Fruit fly (Drosophila melanogaster) whole organism, embryonic: ENCODE results near the gene CG43618.

Source experiments
- Abd-B ChIP-seq: fragments of 200-800 bp; sonication (Bioruptor generic); optimal IDR thresholded peaks from 2 replicates; lab custom pipeline; 2018; ENCODE audit warnings: missing biosample characterization, mild to moderate bottlenecking, missing genetic modification characterization, moderate library complexity
- Ada2b ChIP-seq: fragments of 200-800 bp; sonication (Bioruptor generic); IDR thresholded peaks from 2 replicates; pipeline ENCODE4 v1.3.6; 2022; ENCODE audit warnings: missing biosample characterization, missing genetic modification characterization
- CG11085 ChIP-seq: fragments of 200-800 bp; sonication (Bioruptor generic); IDR thresholded peaks from 2 replicates; pipeline ENCODE4 v1.3.6; 2022; ENCODE audit warnings: missing biosample characterization, missing genetic modification characterization
- CG11560 ChIP-seq: fragments of 200-800 bp; sonication (Bioruptor generic); IDR thresholded peaks from 3 replicates; pipeline ENCODE4 v1.3.6; 2022; ENCODE audit warnings: missing biosample characterization, missing genetic modification characterization
- CG13775 ChIP-seq: fragments of 200-800 bp; sonication (Bioruptor generic); optimal IDR thresholded peaks from 3 replicates; lab custom pipeline; 2017; ENCODE audit warnings: missing biosample characterization, mild to moderate bottlenecking, missing genetic modification characterization
- CG14014 ChIP-seq: fragments of 200-800 bp; sonication (Bioruptor generic); IDR thresholded peaks from 2 replicates; pipeline ENCODE4 v1.3.6; 2022; ENCODE audit warnings: missing biosample characterization, missing genetic modification characterization
- CG17385 ChIP-seq: fragments of 200-800 bp; sonication (Bioruptor generic); optimal IDR thresholded peaks from 3 replicates; lab custom pipeline; 2018; ENCODE audit warnings: missing biosample characterization, mild to moderate bottlenecking, missing genetic modification characterization
- CG17612 ChIP-seq: fragments of 200-800 bp; sonication (Bioruptor generic); IDR thresholded peaks from 2 replicates; pipeline ENCODE4 v1.3.6; 2022; ENCODE audit warnings: missing biosample characterization, missing genetic modification characterization
- CG17802 ChIP-seq: fragments of 200-800 bp; sonication (Bioruptor generic); optimal IDR thresholded peaks from 2 replicates; lab custom pipeline; 2018; ENCODE audit warnings: missing biosample characterization, mild to moderate bottlenecking, missing genetic modification characterization, moderate library complexity
- CG32767 ChIP-seq: fragments of 200-800 bp; sonication (Bioruptor generic); IDR thresholded peaks from 2 replicates; pipeline ENCODE4 v1.3.6; 2022; ENCODE audit warnings: missing biosample characterization, missing genetic modification characterization
- CG42726 ChIP-seq: fragments of 200-800 bp; sonication (Bioruptor generic); IDR thresholded peaks from 2 replicates; pipeline ENCODE4 v1.3.6; 2022; ENCODE audit warnings: missing biosample characterization, missing genetic modification characterization; ENCODE audit not compliant: partially characterized antibody
- CG4282 ChIP-seq: fragments of 200-800 bp; sonication (Bioruptor generic); optimal IDR thresholded peaks from 2 replicates; lab custom pipeline; 2016; ENCODE audit warnings: missing biosample characterization, missing genetic modification characterization
- CG4328 ChIP-seq: fragments of 200-800 bp; sonication (Bioruptor generic); optimal IDR thresholded peaks from 3 replicates; lab custom pipeline; 2017; ENCODE audit warnings: missing biosample characterization, missing genetic modification reagents, missing genetic modification characterization
- CG43689 ChIP-seq: fragments of 200-800 bp; sonication (Bioruptor generic); IDR thresholded peaks from 2 replicates; pipeline ENCODE4 v1.3.6; 2022; ENCODE audit warnings: missing biosample characterization, missing genetic modification characterization
- CG4707 ChIP-seq: fragments of 200-800 bp; sonication (Bioruptor generic); optimal IDR thresholded peaks from 2 replicates; lab custom pipeline; 2018; ENCODE audit warnings: missing biosample characterization, mild to moderate bottlenecking, missing genetic modification characterization, moderate library complexity
- CG6683 ChIP-seq: fragments of 200-800 bp; sonication (Bioruptor generic); optimal IDR thresholded peaks from 2 replicates; lab custom pipeline; 2017; ENCODE audit warnings: missing biosample characterization, mild to moderate bottlenecking, missing genetic modification characterization, missing genetic modification reagents
- CG6765 ChIP-seq: fragments of 200-800 bp; sonication (Bioruptor generic); optimal IDR thresholded peaks from 3 replicates; lab custom pipeline; 2017; ENCODE audit warnings: missing biosample characterization, mild to moderate bottlenecking, missing genetic modification characterization
- CG8478 ChIP-seq: fragments of >200 bp; optimal IDR thresholded peaks from 2 replicates; lab custom pipeline; 2018
- CG8765 ChIP-seq: fragments of 200-800 bp; sonication (Bioruptor generic); IDR thresholded peaks from 2 replicates; pipeline ENCODE4 v1.3.6; 2022; ENCODE audit warnings: missing biosample characterization, missing genetic modification characterization
- CG9437 ChIP-seq: fragments of 200-800 bp; sonication (Bioruptor generic); optimal IDR thresholded peaks from 2 replicates; lab custom pipeline; 2018; ENCODE audit warnings: missing biosample characterization, mild to moderate bottlenecking, missing genetic modification characterization
- CG9817 ChIP-seq: fragments of 200-800 bp; sonication (Bioruptor generic); optimal IDR thresholded peaks from 2 replicates; lab custom pipeline; 2018; ENCODE audit warnings: missing biosample characterization, mild to moderate bottlenecking, missing genetic modification characterization, moderate library complexity
- CG9932 ChIP-seq: fragments of 200-800 bp; sonication (Bioruptor generic); IDR thresholded peaks from 2 replicates; pipeline ENCODE4 v1.3.6; 2022; ENCODE audit warnings: missing biosample characterization, missing genetic modification characterization
- CTCF ChIP-seq: fragments of 200-800 bp; sonication (Bioruptor generic); optimal IDR thresholded peaks from 2 replicates; lab custom pipeline; 2017; ENCODE audit warnings: missing biosample characterization, mild to moderate bottlenecking, missing genetic modification characterization, moderate library complexity
- D19A ChIP-seq: fragments of 200-800 bp; optimal IDR thresholded peaks from 3 replicates; lab custom pipeline; 2019; ENCODE audit warnings: missing biosample characterization, mild to moderate bottlenecking, missing genetic modification characterization, moderate library complexity
- Ets97D ChIP-seq: fragments of 200-800 bp; sonication (Bioruptor generic); optimal IDR thresholded peaks from 3 replicates; lab custom pipeline; 2016; ENCODE audit warnings: missing biosample characterization, missing genetic modification characterization
- Fer1 ChIP-seq: fragments of 200-800 bp; sonication (Bioruptor generic); optimal IDR thresholded peaks from 2 replicates; lab custom pipeline; 2017; ENCODE audit warnings: missing biosample characterization, mild to moderate bottlenecking, missing genetic modification characterization
- H15 ChIP-seq: fragments of 200-800 bp; sonication (Bioruptor generic); IDR thresholded peaks from 3 replicates; pipeline ENCODE4 v1.3.6; 2022; ENCODE audit warnings: missing biosample characterization, missing genetic modification characterization
- HLHmδ ChIP-seq: fragments of 200-800 bp; sonication (Bioruptor generic); optimal IDR thresholded peaks from 2 replicates; lab custom pipeline; 2018; ENCODE audit warnings: missing biosample characterization, mild to moderate bottlenecking, missing genetic modification characterization, moderate library complexity
- Hey ChIP-seq: fragments of 200-800 bp; sonication (Bioruptor generic); optimal IDR thresholded peaks from 3 replicates; lab custom pipeline; 2018; ENCODE audit warnings: missing biosample characterization, mild to moderate bottlenecking, missing genetic modification characterization
- Rx ChIP-seq: fragments of 200-800 bp; sonication (Bioruptor generic); IDR thresholded peaks from 2 replicates; pipeline ENCODE4 v1.3.6; 2022; ENCODE audit warnings: missing biosample characterization, missing genetic modification characterization
- Six4 ChIP-seq: fragments of 200-800 bp; sonication (Bioruptor generic); optimal IDR thresholded peaks from 2 replicates; lab custom pipeline; 2016; ENCODE audit warnings: missing biosample characterization, missing genetic modification characterization
- TFAM ChIP-seq: fragments of 200-800 bp; sonication (Bioruptor generic); optimal IDR thresholded peaks from 2 replicates; lab custom pipeline; 2017; ENCODE audit warnings: missing biosample characterization, missing genetic modification characterization, inconsistent platforms
- amos ChIP-seq: fragments of 200-800 bp; sonication (Bioruptor generic); IDR thresholded peaks from 2 replicates; pipeline ENCODE4 v1.3.6; 2022; ENCODE audit warnings: missing biosample characterization, missing genetic modification characterization; ENCODE audit not compliant: partially characterized antibody
- ap ChIP-seq: fragments of 200-800 bp; sonication (Bioruptor generic); IDR thresholded peaks from 2 replicates; pipeline ENCODE4 v1.3.6; 2022; ENCODE audit warnings: missing biosample characterization, missing genetic modification characterization
- ase ChIP-seq: fragments of 200-800 bp; sonication (Bioruptor generic); IDR thresholded peaks from 3 replicates; pipeline ENCODE4 v1.3.6; 2022; ENCODE audit warnings: missing biosample characterization, missing genetic modification characterization
- bigmax ChIP-seq: fragments of 200-800 bp; sonication (Bioruptor generic); optimal IDR thresholded peaks from 2 replicates; lab custom pipeline; 2018; ENCODE audit warnings: missing biosample characterization, mild to moderate bottlenecking, missing genetic modification characterization
- crc ChIP-seq: fragments of 200-800 bp; sonication (Bioruptor generic); optimal IDR thresholded peaks from 2 replicates; lab custom pipeline; 2016; ENCODE audit warnings: missing biosample characterization, missing genetic modification characterization
- ewg ChIP-seq: fragments of 200-800 bp; sonication (Bioruptor generic); optimal IDR thresholded peaks from 3 replicates; lab custom pipeline; 2017; ENCODE audit warnings: mild to moderate bottlenecking, missing biosample characterization, missing genetic modification reagents, missing genetic modification characterization
- gcm2 ChIP-seq: fragments of 200-800 bp; sonication (Bioruptor generic); optimal IDR thresholded peaks from 2 replicates; lab custom pipeline; 2016; ENCODE audit warnings: missing biosample characterization, missing genetic modification characterization
- grn ChIP-seq: fragments of 200-800 bp; sonication (Bioruptor generic); optimal IDR thresholded peaks from 3 replicates; lab custom pipeline; 2017; ENCODE audit warnings: missing biosample characterization, missing genetic modification characterization
- kah ChIP-seq: fragments of 200-800 bp; sonication (Bioruptor generic); optimal IDR thresholded peaks from 2 replicates; lab custom pipeline; 2018; ENCODE audit warnings: missing biosample characterization, mild to moderate bottlenecking, missing genetic modification characterization
- knrl ChIP-seq: fragments of 200-800 bp; sonication (Bioruptor generic); IDR thresholded peaks from 3 replicates; pipeline ENCODE4 v1.3.6; 2022; ENCODE audit warnings: missing biosample characterization, missing genetic modification characterization; ENCODE audit not compliant: partially characterized antibody
- luna ChIP-seq: fragments of 200-800 bp; sonication (Bioruptor generic); optimal IDR thresholded peaks from 2 replicates; lab custom pipeline; 2016; ENCODE audit warnings: missing biosample characterization, missing genetic modification characterization
- pzg ChIP-seq: fragments of 200-800 bp; sonication (Bioruptor generic); optimal IDR thresholded peaks from 3 replicates; lab custom pipeline; 2018; ENCODE audit warnings: missing biosample characterization, mild to moderate bottlenecking, missing genetic modification characterization, moderate library complexity
- schlank ChIP-seq: fragments of 200-800 bp; sonication (Bioruptor generic); optimal IDR thresholded peaks from 2 replicates; lab custom pipeline; 2018; ENCODE audit warnings: missing biosample characterization, mild to moderate bottlenecking, missing genetic modification characterization
- sd ChIP-seq: fragments of 200-800 bp; sonication (Bioruptor generic); optimal IDR thresholded peaks from 3 replicates; lab custom pipeline; 2018; ENCODE audit warnings: missing biosample characterization, mild to moderate bottlenecking, missing genetic modification characterization, moderate library complexity
- stwl ChIP-seq: fragments of 200-800 bp; sonication (Bioruptor generic); optimal IDR thresholded peaks from 3 replicates; lab custom pipeline; 2018; ENCODE audit warnings: missing biosample characterization, mild to moderate bottlenecking, missing genetic modification characterization, moderate library complexity
- tap ChIP-seq: fragments of 200-800 bp; optimal IDR thresholded peaks from 3 replicates; lab custom pipeline; 2019; ENCODE audit warnings: missing biosample characterization, mild to moderate bottlenecking, missing genetic modification characterization, moderate library complexity
- tgo ChIP-seq: fragments of 200-800 bp; sonication (Bioruptor generic); IDR thresholded peaks from 3 replicates; pipeline ENCODE4 v1.3.6; 2022; ENCODE audit warnings: missing biosample characterization, missing genetic modification characterization
- tna ChIP-seq: fragments of 200-800 bp; sonication (Bioruptor generic); IDR thresholded peaks from 2 replicates; pipeline ENCODE4 v1.3.6; 2022; ENCODE audit warnings: missing biosample characterization, missing genetic modification characterization; ENCODE audit not compliant: partially characterized antibody
- zen ChIP-seq: fragments of 200-800 bp; sonication (Bioruptor generic); optimal IDR thresholded peaks from 3 replicates; lab custom pipeline; 2018; ENCODE audit warnings: missing biosample characterization, mild to moderate bottlenecking, missing genetic modification characterization, moderate library complexity

The CG43618 gene

dm6 chr3R:8001074-8001669, 47.8 kb upstream of the CG43618 start, which contains the start of the genes Kmn2 and CG2698 (continued):
- TF ChIP-seq pzg (GFP tag; lab: Kevin White, UChicago) (peak; percentile 62), CG8478 (lab: Kevin White, UChicago) (no peak), CG4282 (GFP tag; lab: Kevin White, UChicago) (no peak), crc (GFP tag; lab: Kevin White, UChicago) (peak; percentile 56), knrl (GFP tag; lab: Robert Waterston, UW) (peak; percentile 55; the same call in 2 of the 3 replicates), CG4328 (peak; percentile 93), CG43689 (GFP tag; lab: Robert Waterston, UW) (peak; percentile 93), CTCF (peak; percentile 29), CG17802 (tag; lab: Kevin White, UChicago) (peak; percentile 73), Rx (peak; percentile 96), zen (tag; lab: Kevin White, UChicago) (peak; percentile 94), CG13775 (peak; percentile 94), CG17612 (GFP tag; lab: Robert Waterston, UW) (peak; percentile 95), amos (peak; percentile 36; the same call in 1 of the 2 replicates), CG17385 (GFP tag; lab: Kevin White, UChicago) (peak; percentile 92), CG9437 (GFP tag; lab: Kevin White, UChicago) (peak; percentile 96), grn (peak; percentile 53), Hey (tag; lab: Kevin White, UChicago) (peak; percentile 61), bigmax (GFP tag; lab: Kevin White, UChicago) (no peak), CG4707 (peak; percentile 74), stwl (tag; lab: Kevin White, UChicago) (peak; percentile 90), Six4 (GFP tag; lab: Kevin White, UChicago) (peak; percentile 93), kah (GFP tag; lab: Kevin White, UChicago) (peak; percentile 82), gcm2 (GFP tag; lab: Kevin White, UChicago) (peak; percentile 73), CG11560 (peak; percentile 92), CG42726 (0 out of 2 replicates have a peak, but pooled peaks have one; percentile 27), schlank (tag; lab: Kevin White, UChicago) (peak; percentile 84), CG8765 (GFP tag; lab: Robert Waterston, UW) (peak; percentile 97), tna (GFP tag; lab: Robert Waterston, UW) (no peak; the same call in 1 of the 2 replicates), Fer1 (peak; percentile 96), ase (GFP tag; lab: Robert Waterston, UW) (peak; percentile 97), Ets97D (peak; percentile 60), CG6683 (GFP tag; lab: Kevin White, UChicago) (peak; percentile 87), luna (no peak), CG32767 (peak; percentile 97), Abd-B (GFP tag; lab: Kevin White, UChicago) (peak; percentile 98), CG11085 (GFP tag; lab: Robert Waterston, UW) (peak; percentile 96), tap (peak; percentile 78), sd (peak; percentile 81), CG6765 (GFP tag; lab: Kevin White, UChicago) (peak; percentile 88), TFAM (no peak), Ada2b (GFP tag; lab: Robert Waterston, UW) (peak; percentile 96), H15 (peak; percentile 97), D19A (tag; lab: Kevin White, UChicago) (peak; percentile 90), HLHmδ (GFP tag; lab: Kevin White, UChicago) (no peak), tgo (GFP tag; lab: Robert Waterston, UW) (peak; percentile 99), CG9817 (peak; percentile 95), CG9932 (GFP tag; lab: Robert Waterston, UW) (peak; percentile 99), CG14014 (GFP tag; lab: Robert Waterston, UW) (peak; percentile 97), ap (peak; percentile 96), ewg (GFP tag; lab: Kevin White, UChicago) (peak; percentile 92)
